Fruit fly (Drosophila melanogaster): ENCODE results near the gene Tgi.

Gene Tgi

DNA sequence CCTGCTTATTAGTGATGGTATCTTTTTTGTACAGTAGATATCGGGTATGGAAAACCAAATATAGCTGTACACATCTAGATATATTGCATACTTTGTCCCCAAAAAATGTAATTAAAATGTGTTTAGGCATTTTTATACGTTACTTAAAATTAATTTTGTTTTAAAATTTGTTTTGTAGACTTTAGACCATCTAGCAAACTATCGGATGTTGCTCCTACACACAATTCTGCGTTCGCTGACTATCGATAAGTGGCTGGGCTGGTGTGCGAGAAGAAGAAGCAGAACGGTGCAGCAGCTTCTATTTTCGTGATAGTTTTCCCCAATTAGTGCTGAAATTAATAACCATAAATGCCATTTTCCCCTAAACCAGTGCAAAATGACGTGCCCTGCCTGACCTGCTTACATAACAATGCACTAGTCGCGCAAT is 26.5 kb downstream of the Tgi start, which contains the start of the genes Vps36 and Liprin-beta (continued):
- TF ChIP-seq nerfin-2 (GFP tag; IDR thresholded peaks at IDR 0.05; ENCODE audit: partially characterized antibody) (peak; percentile 89), Sox100B (GFP tag; optimal IDR thresholded peaks at IDR 0.05) (no peak), CG10267 (tag; optimal IDR thresholded peaks at IDR 0.05) (peak; percentile 35), sc (optimal IDR thresholded peaks at IDR 0.05) (no peak), sc (GFP tag; optimal IDR thresholded peaks at IDR 0.05) (peak; percentile 66), disco-r (GFP tag; optimal IDR thresholded peaks at IDR 0.05) (peak; percentile 71), vfl (GFP tag; optimal IDR thresholded peaks at IDR 0.05) (peak; percentile 85), MESR4 (GFP tag; optimal IDR thresholded peaks at IDR 0.05) (peak; percentile 68), Bteb2 (GFP tag; optimal IDR thresholded peaks at IDR 0.05) (peak; percentile 86), CG31441 (GFP tag; IDR thresholded peaks at IDR 0.05) (no peak), Dek (tag; optimal IDR thresholded peaks at IDR 0.05) (peak; percentile 87), prd (optimal IDR thresholded peaks at IDR 0.05) (no peak), prd (GFP tag; IDR thresholded peaks at IDR 0.05) (peak; percentile 96), YL-1 (GFP tag; optimal IDR thresholded peaks at IDR 0.05) (peak; percentile 87), CG8089 (GFP tag; optimal IDR thresholded peaks at IDR 0.05) (peak; percentile 84), chn (GFP tag; optimal IDR thresholded peaks at IDR 0.05) (peak; percentile 91), cg (GFP tag; optimal IDR thresholded peaks at IDR 0.05) (no peak), Camta (GFP tag; optimal IDR thresholded peaks at IDR 0.05) (peak; percentile 89), CG10565 (GFP tag; optimal IDR thresholded peaks at IDR 0.05) (no peak), ken (GFP tag; IDR thresholded peaks at IDR 0.05) (peak; percentile 90), Sry-β (GFP tag; optimal IDR thresholded peaks at IDR 0.05) (no peak), CG6272 (GFP tag; IDR thresholded peaks at IDR 0.05) (peak; percentile 93), Antp (GFP tag; optimal IDR thresholded peaks at IDR 0.05) (peak; percentile 92), tap (tag; optimal IDR thresholded peaks at IDR 0.05) (no peak), Eip74EF (GFP tag; optimal IDR thresholded peaks at IDR 0.05) (no peak), psq (GFP tag; optimal IDR thresholded peaks at IDR 0.05) (peak; percentile 75), CG11247 (GFP tag; IDR thresholded peaks at IDR 0.05) (peak; percentile 84), cas (GFP tag; IDR thresholded peaks at IDR 0.05) (peak; percentile 77), klu (GFP tag; IDR thresholded peaks at IDR 0.05) (peak; percentile 80), CG17328 (GFP tag; IDR thresholded peaks at IDR 0.05) (peak; percentile 83), CG4282 (GFP tag; optimal IDR thresholded peaks at IDR 0.05) (peak; percentile 53), sna (GFP tag; IDR thresholded peaks at IDR 0.05; ENCODE audit: partially characterized antibody) (peak; percentile 99), stc (GFP tag; IDR thresholded peaks at IDR 0.05) (peak; percentile 71; the same call in 1 of the 2 replicates), slbo (GFP tag; IDR thresholded peaks at IDR 0.05) (peak; percentile 97), CG1024 (GFP tag; IDR thresholded peaks at IDR 0.05) (peak; percentile 76), mld (GFP tag; IDR thresholded peaks at IDR 0.05; ENCODE audit: partially characterized antibody) (peak; percentile 72; the same call in 1 of the 3 replicates), CG12942 (GFP tag; optimal IDR thresholded peaks at IDR 0.05) (peak; percentile 91), CG2875 (GFP tag; optimal IDR thresholded peaks at IDR 0.05) (peak; percentile 28), tup (GFP tag; optimal IDR thresholded peaks at IDR 0.05) (peak; percentile 59), CG11723 (GFP tag; optimal IDR thresholded peaks at IDR 0.05) (no peak), CG14860 (GFP tag; IDR thresholded peaks at IDR 0.05; ENCODE audit: partially characterized antibody) (peak; percentile 98), CG12299 (tag; optimal IDR thresholded peaks at IDR 0.05) (peak; percentile 28), CG3995 (GFP tag; optimal IDR thresholded peaks at IDR 0.05) (peak; percentile 84), CG10209 (GFP tag; optimal IDR thresholded peaks at IDR 0.05) (peak; percentile 79), sqz (GFP tag; optimal IDR thresholded peaks at IDR 0.05) (no peak), tna (GFP tag; IDR thresholded peaks at IDR 0.05; ENCODE audit: partially characterized antibody) (peak; percentile 88), CG33557 (GFP tag; optimal IDR thresholded peaks at IDR 0.05) (peak; percentile 79), CG9437 (GFP tag; optimal IDR thresholded peaks at IDR 0.05) (peak; percentile 37), CG15479 (GFP tag; optimal IDR thresholded peaks at IDR 0.05) (peak; percentile 2), otp (GFP tag; IDR thresholded peaks at IDR 0.05) (peak; percentile 60; the same call in 1 of the 3 replicates), vvl (GFP tag; IDR thresholded peaks at IDR 0.05) (peak; percentile 86)
